Worm (Caenorhabditis elegans): ENCODE measurements around the gene T04G9.7.

ce11 chrX:726295-726694, 44.3 kb upstream of the T04G9.7 start:
- TF ChIP-seq lin-15B (tag; optimal IDR thresholded peaks at IDR 0.05) (no peak), mdt-29 (GFP tag; IDR thresholded peaks at IDR 0.05) (no peak), jun-1 (tag; optimal IDR thresholded peaks at IDR 0.05) (no peak), mep-1 (tag; optimal IDR thresholded peaks at IDR 0.05) (no peak)
